Worm (Caenorhabditis elegans) whole organism, young adult: Measurements from ENCODE around the gene W04G3.10.

Source experiments
- B0019.2 ChIP-seq: fragments of 200-800 bp; sonication (Bioruptor generic); conservative IDR thresholded peaks from 2 replicates; pipeline ENCODE4 v1.3.6; 2022; ENCODE audit warnings: missing genetic modification reagents, missing genetic modification characterization, missing compliant biosample characterization
- B0035.1 ChIP-seq: sonication (generic microtip); optimal IDR thresholded peaks from 2 replicates; lab custom pipeline; 2016; ENCODE audit warnings: missing genetic modification characterization, mild to moderate bottlenecking, missing compliant biosample characterization, missing genotype, missing genetic modification reagents
- B0261.1 ChIP-seq: sonication (generic microtip); optimal IDR thresholded peaks from 2 replicates; lab custom pipeline; 2016; ENCODE audit warnings: mild to moderate bottlenecking, missing genetic modification characterization, moderate library complexity, missing compliant biosample characterization
- C06A6.2 ChIP-seq: fragments of 200-800 bp; sonication (Bioruptor generic); conservative IDR thresholded peaks from 2 replicates; pipeline ENCODE4 v1.3.6; 2022; ENCODE audit warnings: missing genetic modification characterization, missing compliant biosample characterization
- F10E7.11 ChIP-seq: sonication (generic microtip); optimal IDR thresholded peaks from 2 replicates; lab custom pipeline; 2017; ENCODE audit warnings: mild to moderate bottlenecking, missing genetic modification characterization, moderate library complexity, missing compliant biosample characterization
- F23B12.7 ChIP-seq: sonication (generic microtip); optimal IDR thresholded peaks from 2 replicates; lab custom pipeline; 2017; ENCODE audit warnings: missing genetic modification characterization, mild to moderate bottlenecking, missing compliant biosample characterization, antibody characterized with exemption, moderate library complexity; ENCODE audit not compliant: insufficient read depth
- F57C9.4 ChIP-seq: sonication (generic microtip); optimal IDR thresholded peaks from 2 replicates; lab custom pipeline; 2017; ENCODE audit warnings: mild to moderate bottlenecking, missing genetic modification characterization, missing compliant biosample characterization
- K12H6.12 ChIP-seq: fragments of 200-800 bp; sonication (Bioruptor generic); optimal IDR thresholded peaks from 2 replicates; lab custom pipeline; 2018; ENCODE audit warnings: mild to moderate bottlenecking, missing genetic modification characterization, missing compliant biosample characterization
- T07F8.4 ChIP-seq: sonication (generic microtip); optimal IDR thresholded peaks from 2 replicates; lab custom pipeline; 2016; ENCODE audit warnings: mild to moderate bottlenecking, missing genetic modification characterization, moderate library complexity, missing compliant biosample characterization
- Y56A3A.18 ChIP-seq: fragments of 200-800 bp; sonication (Bioruptor generic); IDR thresholded peaks from 2 replicates; pipeline ENCODE4 v1.3.6; 2022; ENCODE audit warnings: missing genetic modification reagents, missing genetic modification characterization, missing compliant biosample characterization
- Y79H2A.3 ChIP-seq: fragments of 200-800 bp; sonication (Bioruptor generic); conservative IDR thresholded peaks from 2 replicates; pipeline ENCODE4 v1.3.6; 2022; ENCODE audit warnings: missing genetic modification reagents, missing genetic modification characterization, missing compliant biosample characterization
- Y95B8A.8 ChIP-seq: fragments of 200-800 bp; sonication (Bioruptor generic); IDR thresholded peaks from 2 replicates; pipeline ENCODE4 v1.3.6; 2022; ENCODE audit warnings: missing genetic modification reagents, missing genetic modification characterization, missing compliant biosample characterization
- akir-1 ChIP-seq: fragments of 200-800 bp; sonication (Bioruptor generic); optimal IDR thresholded peaks from 2 replicates; lab custom pipeline; 2018; ENCODE audit warnings: mild to moderate bottlenecking, missing genetic modification characterization, moderate library complexity, missing compliant biosample characterization
- aptf-3 ChIP-seq: fragments of 200-800 bp; sonication (Bioruptor generic); IDR thresholded peaks from 2 replicates; pipeline ENCODE4 v1.3.6; 2022; ENCODE audit warnings: missing genetic modification characterization, missing compliant biosample characterization
- athp-1 ChIP-seq: sonication (generic microtip); optimal IDR thresholded peaks from 2 replicates; lab custom pipeline; 2017; ENCODE audit warnings: mild to moderate bottlenecking, missing genetic modification characterization, missing compliant biosample characterization
- bed-1 ChIP-seq: fragments of 200-800 bp; sonication (Bioruptor generic); IDR thresholded peaks from 2 replicates; pipeline ENCODE4 v1.3.6; 2022; ENCODE audit warnings: missing genetic modification reagents, missing genetic modification characterization, missing compliant biosample characterization
- dox-1 ChIP-seq: fragments of 200-800 bp; sonication (Bioruptor generic); IDR thresholded peaks from 2 replicates; pipeline ENCODE4 v1.3.6; 2022; ENCODE audit warnings: missing genetic modification reagents, missing genetic modification characterization, missing compliant biosample characterization
- dpl-1 ChIP-seq: fragments of 150-350 bp; optimal IDR thresholded peaks from 2 replicates; lab custom pipeline; 2014; ENCODE audit warnings: missing biosample characterization, missing genetic modification reagents, missing genetic modification characterization
- egrh-3 ChIP-seq: fragments of 200-800 bp; sonication (Bioruptor generic); IDR thresholded peaks from 2 replicates; pipeline ENCODE4 v1.3.6; 2022; ENCODE audit warnings: missing genetic modification reagents, missing genetic modification characterization, missing compliant biosample characterization
- fkh-3 ChIP-seq: sonication (generic microtip); optimal IDR thresholded peaks from 2 replicates; lab custom pipeline; 2016; ENCODE audit warnings: mild to moderate bottlenecking, missing genetic modification characterization, missing compliant biosample characterization
- gei-17 ChIP-seq: fragments of 200-800 bp; sonication (Bioruptor generic); optimal IDR thresholded peaks from 2 replicates; lab custom pipeline; 2018; ENCODE audit warnings: mild to moderate bottlenecking, missing genetic modification characterization, missing compliant biosample characterization
- hlh-26 ChIP-seq: fragments of 200-800 bp; sonication (Bioruptor generic); conservative IDR thresholded peaks from 2 replicates; pipeline ENCODE4 v1.3.6; 2022; ENCODE audit warnings: missing genetic modification reagents, missing genetic modification characterization, missing compliant biosample characterization
- hsf-1 ChIP-seq: fragments of 200-800 bp; sonication (Bioruptor generic); IDR thresholded peaks from 2 replicates; pipeline ENCODE4 v1.3.6; 2022; ENCODE audit warnings: missing genetic modification reagents, missing genetic modification characterization, missing compliant biosample characterization
- let-526 ChIP-seq: fragments of 200-800 bp; sonication (Bioruptor generic); IDR thresholded peaks from 2 replicates; pipeline ENCODE4 v1.3.6; 2022; ENCODE audit warnings: missing genetic modification reagents, missing genetic modification characterization, missing compliant biosample characterization
- let-607 ChIP-seq, 2 experiments: fragments of 200-800 bp in 1 of 2; sonication (Bioruptor generic) in 1 of 2; sonication (generic microtip) in 1 of 2; optimal IDR thresholded peaks; 2 replicates each; lab custom pipeline; 2016 to 2018; ENCODE audit warnings: mild to moderate bottlenecking in 2 of 2, missing compliant biosample characterization in 2 of 2, missing genetic modification characterization in 2 of 2, moderate library complexity in 2 of 2, missing genotype in 1 of 2
- lin-40 ChIP-seq: sonication (generic microtip); optimal IDR thresholded peaks from 2 replicates; lab custom pipeline; 2016; ENCODE audit warnings: missing genetic modification characterization, mild to moderate bottlenecking, missing compliant biosample characterization, missing genotype, missing genetic modification reagents
- lin-54 ChIP-seq: fragments of 200-800 bp; sonication (Bioruptor generic); optimal IDR thresholded peaks from 2 replicates; lab custom pipeline; 2018; ENCODE audit warnings: mild to moderate bottlenecking, missing genetic modification characterization, missing compliant biosample characterization
- lsl-1 ChIP-seq: fragments of 200-800 bp; sonication (Bioruptor generic); optimal IDR thresholded peaks from 2 replicates; lab custom pipeline; 2018; ENCODE audit warnings: mild to moderate bottlenecking, missing genetic modification characterization, moderate library complexity, missing compliant biosample characterization
- lsy-27 ChIP-seq: sonication (generic microtip); optimal IDR thresholded peaks from 2 replicates; lab custom pipeline; 2017; ENCODE audit warnings: missing genetic modification characterization, mild to moderate bottlenecking, missing compliant biosample characterization, antibody characterized with exemption, missing genotype, borderline replicate concordance; ENCODE audit not compliant: insufficient read depth
- madf-3 ChIP-seq: fragments of 200-800 bp; sonication (Bioruptor generic); IDR thresholded peaks from 2 replicates; pipeline ENCODE4 v1.3.6; 2022; ENCODE audit warnings: missing genetic modification reagents, missing genetic modification characterization, missing compliant biosample characterization
- madf-8 ChIP-seq: fragments of 200-800 bp; sonication (Bioruptor generic); conservative IDR thresholded peaks from 2 replicates; pipeline ENCODE4 v1.3.6; 2022; ENCODE audit warnings: missing genetic modification reagents, missing genetic modification characterization, missing compliant biosample characterization
- mel-28 ChIP-seq: sonication (generic microtip); optimal IDR thresholded peaks from 2 replicates; lab custom pipeline; 2016; ENCODE audit warnings: borderline replicate concordance, mild to moderate bottlenecking, missing genetic modification characterization, missing compliant biosample characterization
- mes-4 ChIP-seq: sonication (generic microtip); optimal IDR thresholded peaks from 2 replicates; lab custom pipeline; 2016; ENCODE audit warnings: missing genotype, missing genetic modification characterization, missing compliant biosample characterization
- nhr-120 ChIP-seq: fragments of 200-800 bp; sonication (Bioruptor generic); IDR thresholded peaks from 2 replicates; pipeline ENCODE4 v1.3.6; 2022; ENCODE audit warnings: missing genetic modification characterization, missing compliant biosample characterization
- nhr-179 ChIP-seq: sonication (generic microtip); optimal IDR thresholded peaks from 2 replicates; lab custom pipeline; 2016; ENCODE audit warnings: mild to moderate bottlenecking, missing genetic modification characterization, missing compliant biosample characterization
- nhr-27 ChIP-seq: fragments of 200-800 bp; sonication (Bioruptor generic); optimal IDR thresholded peaks from 2 replicates; lab custom pipeline; 2018; ENCODE audit warnings: mild to moderate bottlenecking, missing genetic modification characterization, moderate library complexity, missing compliant biosample characterization
- nhr-80 ChIP-seq: sonication (generic microtip); optimal IDR thresholded peaks from 2 replicates; lab custom pipeline; 2016; ENCODE audit warnings: missing genetic modification characterization, missing compliant biosample characterization
- pha-4 ChIP-seq: fragments of 150-350 bp; sonication (generic microtip); optimal IDR thresholded peaks from 2 replicates; lab custom pipeline; 2014; ENCODE audit warnings: missing biosample characterization, missing genetic modification reagents, missing genetic modification characterization
- rcor-1 ChIP-seq: fragments of 200-800 bp; sonication (Bioruptor generic); IDR thresholded peaks from 2 replicates; pipeline ENCODE4 v1.3.6; 2022; ENCODE audit warnings: missing genetic modification reagents, missing genetic modification characterization, missing compliant biosample characterization
- rec-8 ChIP-seq, 2 experiments: sonication (generic microtip); optimal IDR thresholded peaks; 2 replicates each; lab custom pipeline; 2016; ENCODE audit warnings: mild to moderate bottlenecking in 2 of 2, missing genetic modification characterization in 2 of 2, missing genetic modification reagents in 2 of 2, missing genotype in 2 of 2, missing biosample characterization in 1 of 2, missing compliant biosample characterization in 1 of 2, moderate library complexity in 1 of 2
- snpc-3.4 ChIP-seq: sonication (generic microtip); optimal IDR thresholded peaks from 2 replicates; lab custom pipeline; 2017; ENCODE audit warnings: missing genetic modification characterization, mild to moderate bottlenecking, missing compliant biosample characterization, antibody characterized with exemption, moderate library complexity, missing genotype, missing genetic modification reagents
- somi-1 ChIP-seq: fragments of 200-800 bp; sonication (Bioruptor generic); optimal IDR thresholded peaks from 2 replicates; lab custom pipeline; 2018; ENCODE audit warnings: mild to moderate bottlenecking, missing genetic modification characterization, missing compliant biosample characterization
- sptf-2 ChIP-seq: fragments of 200-800 bp; sonication (Bioruptor generic); optimal IDR thresholded peaks from 2 replicates; lab custom pipeline; 2018; ENCODE audit warnings: mild to moderate bottlenecking, missing genetic modification characterization, missing compliant biosample characterization
- xnd-1 ChIP-seq: sonication (generic microtip); optimal IDR thresholded peaks from 2 replicates; lab custom pipeline; 2016; ENCODE audit warnings: missing genotype, missing genetic modification reagents, missing genetic modification characterization, missing compliant biosample characterization
- zfh-2 ChIP-seq: fragments of 200-800 bp; sonication (Bioruptor generic); conservative IDR thresholded peaks from 2 replicates; pipeline ENCODE4 v1.3.6; 2022; ENCODE audit warnings: missing genetic modification reagents, missing genetic modification characterization, missing compliant biosample characterization
- ztf-25 ChIP-seq: fragments of 200-800 bp; sonication (Bioruptor generic); IDR thresholded peaks from 2 replicates; pipeline ENCODE4 v1.3.6; 2022; ENCODE audit warnings: missing genetic modification reagents, missing genetic modification characterization, missing compliant biosample characterization
- ztf-6 ChIP-seq: fragments of 200-800 bp; sonication (Bioruptor generic); IDR thresholded peaks from 2 replicates; pipeline ENCODE4 v1.3.6; 2022; ENCODE audit warnings: missing genetic modification reagents, missing genetic modification characterization, missing compliant biosample characterization

W04G3.10 gene

DNA sequence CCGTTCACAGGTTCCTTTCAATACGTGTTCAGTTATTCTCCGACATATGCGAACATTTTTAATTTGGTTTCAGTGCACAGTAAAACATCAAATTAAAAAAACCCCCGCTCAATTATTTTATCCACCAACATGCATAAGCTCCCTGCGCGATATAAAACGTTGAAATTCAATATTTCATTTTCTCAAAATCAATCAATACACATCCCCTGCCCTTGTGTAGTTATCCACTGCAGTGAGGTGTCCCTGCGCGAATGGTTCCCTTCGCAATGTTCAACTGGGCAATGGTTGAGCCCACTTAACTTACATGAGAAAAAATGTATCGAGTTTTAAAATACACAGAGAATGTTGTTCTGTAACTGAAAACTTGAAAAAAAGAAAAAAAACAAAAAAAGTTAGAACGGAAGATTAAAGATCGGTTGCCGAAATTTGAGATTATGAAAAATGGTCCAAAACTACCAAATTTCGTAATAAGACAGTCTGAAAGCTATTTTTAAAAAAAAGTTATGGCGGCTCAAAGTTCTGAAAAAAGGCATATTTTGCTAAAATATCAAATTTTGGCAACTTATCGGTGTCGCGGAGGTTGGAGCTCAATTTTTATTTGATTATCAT is 16.0 kb upstream of the W04G3.10 start (continued):
- TF ChIP-seq nhr-27 (peak; percentile 90), T07F8.4 (tag; lab: Kevin White, UChicago) (peak; percentile 94), dpl-1 (GFP tag; lab: Kevin White, UChicago) (no peak), pha-4 (peak; percentile 98), let-607 (tag; optimal IDR thresholded peaks at IDR 0.05; lab: Kevin White, UChicago) (peak; percentile 61 to 96), sptf-2 (GFP tag; lab: Kevin White, UChicago) (peak; percentile 81), rec-8 (tag; optimal IDR thresholded peaks at IDR 0.05; lab: Kevin White, UChicago) (peak; percentile 57 to 74), dox-1 (GFP tag; lab: Robert Waterston, UW) (peak; percentile 99), somi-1 (GFP tag; lab: Kevin White, UChicago) (peak; percentile 99), lsl-1 (GFP tag; lab: Kevin White, UChicago) (no peak), akir-1 (GFP tag; lab: Kevin White, UChicago) (peak; percentile 95), F23B12.7 (tag; lab: Kevin White, UChicago) (peak; percentile 98), B0035.1 (tag; lab: Kevin White, UChicago) (peak; percentile 97), Y95B8A.8 (0 out of 2 replicates have a peak, but pooled peaks have one; percentile 50), nhr-120 (GFP tag; lab: Robert Waterston, UW) (peak; percentile 98), fkh-3 (peak; percentile 69), aptf-3 (GFP tag; lab: Robert Waterston, UW) (0 out of 2 replicates have a peak, but pooled peaks have one; percentile 27), athp-1 (tag; lab: Kevin White, UChicago) (peak; percentile 82), B0019.2 (no peak), nhr-80 (tag; lab: Kevin White, UChicago) (peak; percentile 98), nhr-179 (peak; percentile 86), let-526 (peak; percentile 93), ztf-6 (GFP tag; lab: Robert Waterston, UW) (peak; percentile 92), mes-4 (no peak), lin-54 (peak; percentile 94), ztf-25 (GFP tag; lab: Robert Waterston, UW) (no peak), lsy-27 (tag; lab: Kevin White, UChicago) (no peak), K12H6.12 (tag; lab: Kevin White, UChicago) (peak; percentile 99), F10E7.11 (tag; lab: Kevin White, UChicago) (peak; percentile 99), bed-1 (peak; percentile 96), lin-40 (tag; lab: Kevin White, UChicago) (peak; percentile 100), B0261.1 (tag; lab: Kevin White, UChicago) (peak; percentile 68), zfh-2 (no peak), xnd-1 (no peak), gei-17 (peak; percentile 99), rcor-1 (GFP tag; lab: Robert Waterston, UW) (peak; percentile 98), Y79H2A.3 (GFP tag; lab: Robert Waterston, UW) (no peak), snpc-3.4 (peak; percentile 60), C06A6.2 (GFP tag; lab: Robert Waterston, UW) (peak; percentile 98), mel-28 (tag; lab: Kevin White, UChicago) (peak; percentile 51), hlh-26 (GFP tag; lab: Robert Waterston, UW) (no peak), F57C9.4 (tag; lab: Kevin White, UChicago) (peak; percentile 89), madf-3 (GFP tag; lab: Robert Waterston, UW) (peak; percentile 86; the same call in 1 of the 2 replicates), egrh-3 (GFP tag; lab: Robert Waterston, UW) (no peak; the same call in none of the 2 replicates), Y56A3A.18 (GFP tag; lab: Robert Waterston, UW) (peak; percentile 100), hsf-1 (GFP tag; lab: Robert Waterston, UW) (peak; percentile 71), madf-8 (no peak)
